Worm (Caenorhabditis elegans) whole organism, early embryonic: ENCODE results near the gene tyr-2.

Experiments
- B0310.2 ChIP-seq: sonication (generic microtip); optimal IDR thresholded peaks from 2 replicates; lab custom pipeline; 2016; ENCODE audit warnings: mild to moderate bottlenecking, missing genetic modification characterization, missing compliant biosample characterization
- F13C5.2 ChIP-seq: sonication (generic microtip); optimal IDR thresholded peaks from 2 replicates; lab custom pipeline; 2017; ENCODE audit warnings: mild to moderate bottlenecking, missing genetic modification characterization, inconsistent platforms, missing compliant biosample characterization
- aly-1 ChIP-seq: sonication (generic microtip); optimal IDR thresholded peaks from 2 replicates; lab custom pipeline; 2016; ENCODE audit warnings: missing genetic modification characterization, missing compliant biosample characterization
- ama-1 ChIP-seq: fragments of 150-350 bp; optimal IDR thresholded peaks from 2 replicates; lab custom pipeline; 2014
- ceh-13 ChIP-seq: fragments of 200-800 bp; sonication (Bioruptor generic); optimal IDR thresholded peaks from 2 replicates; lab custom pipeline; 2018; ENCODE audit warnings: mild to moderate bottlenecking, missing genetic modification characterization, missing compliant biosample characterization
- ceh-36 ChIP-seq: sonication (generic microtip); optimal IDR thresholded peaks from 2 replicates; lab custom pipeline; 2016; ENCODE audit warnings: missing genetic modification characterization, inconsistent platforms, missing compliant biosample characterization
- ets-7 ChIP-seq: sonication (generic microtip); optimal IDR thresholded peaks from 2 replicates; lab custom pipeline; 2016; ENCODE audit warnings: missing genotype, missing genetic modification characterization, missing compliant biosample characterization
- flt-1 ChIP-seq: fragments of 200-800 bp; sonication (Bioruptor generic); IDR thresholded peaks from 2 replicates; pipeline ENCODE4 v1.3.6; 2022; ENCODE audit warnings: missing genetic modification characterization, missing compliant biosample characterization
- hmbx-1 ChIP-seq: sonication (generic microtip); optimal IDR thresholded peaks from 2 replicates; lab custom pipeline; 2016; ENCODE audit warnings: mild to moderate bottlenecking, missing genetic modification characterization, missing compliant biosample characterization
- hmg-4 ChIP-seq: fragments of 200-800 bp; sonication (Bioruptor generic); optimal IDR thresholded peaks from 2 replicates; lab custom pipeline; 2018; ENCODE audit warnings: mild to moderate bottlenecking, missing genetic modification characterization, missing compliant biosample characterization
- hnd-1 ChIP-seq: sonication (generic microtip); optimal IDR thresholded peaks from 2 replicates; lab custom pipeline; 2016; ENCODE audit warnings: missing genetic modification characterization, missing compliant biosample characterization
- pes-1 ChIP-seq: fragments of 200-800 bp; sonication (Bioruptor generic); IDR thresholded peaks from 2 replicates; pipeline ENCODE4 v1.3.6; 2022; ENCODE audit warnings: missing genetic modification reagents, missing genetic modification characterization, missing compliant biosample characterization
- scrt-1 ChIP-seq: fragments of 200-800 bp; sonication (Bioruptor generic); IDR thresholded peaks from 2 replicates; pipeline ENCODE4 v1.3.6; 2022; ENCODE audit warnings: missing genetic modification characterization, missing compliant biosample characterization
- sea-1 ChIP-seq: fragments of 200-800 bp; sonication (Bioruptor generic); conservative IDR thresholded peaks from 2 replicates; pipeline ENCODE4 v1.3.6; 2022; ENCODE audit warnings: missing genetic modification characterization, missing compliant biosample characterization
- tbx-11 ChIP-seq: fragments of 200-800 bp; sonication (Bioruptor generic); IDR thresholded peaks from 2 replicates; pipeline ENCODE4 v1.3.6; 2022; ENCODE audit warnings: missing genetic modification characterization, missing compliant biosample characterization
- tbx-37 ChIP-seq: fragments of 200-800 bp; sonication (Bioruptor generic); conservative IDR thresholded peaks from 2 replicates; pipeline ENCODE4 v1.3.6; 2022; ENCODE audit warnings: missing genetic modification reagents, missing genetic modification characterization, missing compliant biosample characterization
- tra-4 ChIP-seq: sonication (generic microtip); optimal IDR thresholded peaks from 2 replicates; lab custom pipeline; 2017; ENCODE audit warnings: missing genetic modification characterization, missing compliant biosample characterization

The tyr-2 gene

ce11 chrIII:13743922-13744321 is at the start of gene tyr-2:
TSS of gene tyr-2 (plus strand) at chrIII:13744222.
- TF ChIP-seq hnd-1 (tag; lab: Kevin White, UChicago) (no peak), B0310.2 (no peak), tbx-37 (GFP tag; lab: Robert Waterston, UW) (no peak), hmg-4 (GFP tag; lab: Kevin White, UChicago) (no peak), ceh-36 (tag; lab: Kevin White, UChicago) (no peak), ama-1 (no peak), sea-1 (GFP tag; lab: Robert Waterston, UW) (no peak), ceh-13 (GFP tag; lab: Kevin White, UChicago) (no peak), pes-1 (no peak), ets-7 (tag; lab: Kevin White, UChicago) (no peak), aly-1 (no peak), hmbx-1 (tag; lab: Kevin White, UChicago) (no peak)

DNA sequence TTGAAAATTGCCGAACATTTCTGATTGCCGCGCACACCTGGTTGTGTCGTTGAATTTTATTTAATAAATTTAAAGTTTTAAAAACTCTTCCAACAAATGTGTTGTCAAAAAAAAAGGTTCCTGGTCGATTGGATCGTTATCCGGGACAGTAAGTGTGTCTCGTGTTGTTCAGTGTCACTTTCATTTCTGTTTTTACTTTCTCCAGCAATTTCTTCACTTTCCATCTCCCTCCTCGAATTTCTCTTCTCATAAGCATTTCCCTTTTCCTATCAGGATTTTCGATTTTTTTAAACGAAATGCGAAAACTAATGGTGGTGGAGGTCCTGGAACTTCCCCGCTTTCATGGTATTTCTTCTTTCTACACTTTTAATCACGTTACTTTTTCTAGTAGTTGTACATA is 48.4 kb upstream of the tyr-2 start:
- no peak for TF ChIP-seq tbx-11 (GFP tag; lab: Robert Waterston, UW)
- no peak for TF ChIP-seq scrt-1 (GFP tag; lab: Robert Waterston, UW)

ce11 chrIII:13697822-13698221 is 46.2 kb upstream of the tyr-2 start:
- TF ChIP-seq pes-1, result no peak
- no peak for TF ChIP-seq B0310.2
- TF ChIP-seq ceh-36 (tag; lab: Kevin White, UChicago), result no peak
- no peak for TF ChIP-seq hmbx-1 (tag; lab: Kevin White, UChicago)
- TF ChIP-seq tbx-11 (GFP tag; lab: Robert Waterston, UW), result no peak
- no peak for TF ChIP-seq hnd-1 (tag; lab: Kevin White, UChicago)
- TF ChIP-seq tra-4 (tag; lab: Kevin White, UChicago), result no peak

DNA sequence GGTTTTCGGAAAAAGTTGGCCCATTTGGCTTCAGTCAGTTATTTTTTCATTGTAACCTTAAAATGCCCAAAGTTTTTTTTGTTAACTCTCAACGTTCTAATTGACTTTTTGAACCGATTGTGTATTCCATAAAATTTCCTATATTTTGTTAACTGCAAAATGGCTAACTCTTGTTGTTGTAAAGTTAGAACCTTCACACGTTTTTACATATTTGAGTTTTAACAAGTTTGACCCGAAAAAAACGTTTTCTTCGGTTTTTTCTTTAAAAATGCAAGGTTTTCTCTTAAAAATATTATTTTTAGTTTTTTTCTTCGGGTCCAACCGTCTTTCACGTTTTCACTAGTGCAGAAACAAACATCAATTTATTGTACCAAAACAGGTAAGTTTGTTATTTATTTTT is 42.3 kb upstream of the tyr-2 start, which contains the start of gene lit-1:
Gene lit-1, plus strand, starts transcription at position 301 of the 400 bp plus-strand sequence.
- no peak for TF ChIP-seq sea-1 (GFP tag; lab: Robert Waterston, UW)
- no peak for TF ChIP-seq tbx-37 (GFP tag; lab: Robert Waterston, UW)
- no peak for TF ChIP-seq ceh-36 (tag; lab: Kevin White, UChicago)
- TF ChIP-seq ama-1, result no peak
- TF ChIP-seq flt-1, result no peak
- no peak for TF ChIP-seq hmbx-1 (tag; lab: Kevin White, UChicago)
- no peak for TF ChIP-seq B0310.2
- no peak for TF ChIP-seq ceh-13 (GFP tag; lab: Kevin White, UChicago)
- no peak for TF ChIP-seq ets-7 (tag; lab: Kevin White, UChicago)
- no peak for TF ChIP-seq scrt-1 (GFP tag; lab: Robert Waterston, UW)
- no peak for TF ChIP-seq F13C5.2 (tag; lab: Kevin White, UChicago)
- no peak for TF ChIP-seq tbx-11 (GFP tag; lab: Robert Waterston, UW)
- no peak for TF ChIP-seq pes-1

ce11 chrIII:13708415-13708814 is 35.6 kb upstream of the tyr-2 start:
- no peak for TF ChIP-seq ceh-36 (tag; lab: Kevin White, UChicago)
- TF ChIP-seq tra-4 (tag; lab: Kevin White, UChicago), result no peak
- TF ChIP-seq ets-7 (tag; lab: Kevin White, UChicago), result no peak
- no peak for TF ChIP-seq flt-1
- TF ChIP-seq hmbx-1 (tag; lab: Kevin White, UChicago), result no peak
- no peak for TF ChIP-seq aly-1

DNA sequence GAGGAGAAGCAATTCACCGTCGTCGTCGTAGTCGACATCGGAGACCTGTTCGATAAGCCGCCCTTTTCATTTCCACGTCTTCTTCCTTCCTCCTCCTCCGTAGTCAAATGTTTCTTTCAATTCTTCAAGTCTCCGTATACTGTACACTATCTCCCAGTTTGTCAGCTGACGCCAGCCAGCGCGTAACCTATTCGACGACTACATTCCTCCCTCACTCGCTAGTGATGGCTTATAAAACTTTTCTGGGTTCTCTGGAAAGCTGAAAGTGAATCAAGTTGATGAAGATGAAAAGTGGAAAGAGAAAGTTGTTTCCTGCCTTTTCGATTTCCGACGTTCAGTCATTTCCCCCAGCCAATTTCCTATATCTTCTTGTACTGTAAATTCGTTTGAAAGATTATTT is 34.9 kb upstream of the tyr-2 start:
- TF ChIP-seq ceh-13 (GFP tag; lab: Kevin White, UChicago) (no peak), hmg-4 (GFP tag; lab: Kevin White, UChicago) (no peak), pes-1 (no peak), B0310.2 (no peak)

ce11 chrIII:13710666-13711065 is 33.4 kb upstream of the tyr-2 start:
- TF ChIP-seq aly-1 (no peak), ceh-13 (GFP tag; lab: Kevin White, UChicago) (no peak), hmg-4 (GFP tag; lab: Kevin White, UChicago) (no peak), hnd-1 (tag; lab: Kevin White, UChicago) (no peak), pes-1 (no peak), ets-7 (tag; lab: Kevin White, UChicago) (no peak), hmbx-1 (tag; lab: Kevin White, UChicago) (no peak), F13C5.2 (tag; lab: Kevin White, UChicago) (no peak), ceh-36 (tag; lab: Kevin White, UChicago) (no peak), B0310.2 (no peak), ama-1 (no peak), tbx-11 (GFP tag; lab: Robert Waterston, UW) (no peak)

ce11 chrIII:13712854-13713293 is 31.1 kb upstream of the tyr-2 start:
- no peak for TF ChIP-seq tra-4 (tag; lab: Kevin White, UChicago)
- TF ChIP-seq pes-1, result no peak
- no peak for TF ChIP-seq ama-1
- no peak for TF ChIP-seq flt-1
- TF ChIP-seq ceh-36 (tag; lab: Kevin White, UChicago), result peak; percentile 16
- no peak for TF ChIP-seq sea-1 (GFP tag; lab: Robert Waterston, UW)
- TF ChIP-seq ets-7 (tag; lab: Kevin White, UChicago), result no peak
- no peak for TF ChIP-seq B0310.2
- no peak for TF ChIP-seq aly-1
- no peak for TF ChIP-seq scrt-1 (GFP tag; lab: Robert Waterston, UW)
- TF ChIP-seq F13C5.2 (tag; lab: Kevin White, UChicago), result peak; percentile 56
- no peak for TF ChIP-seq ceh-13 (GFP tag; lab: Kevin White, UChicago)
- no peak for TF ChIP-seq hnd-1 (tag; lab: Kevin White, UChicago)
- TF ChIP-seq hmbx-1 (tag; lab: Kevin White, UChicago), result no peak
- peak; percentile 68 for TF ChIP-seq hmg-4 (GFP tag; lab: Kevin White, UChicago)
- no peak for TF ChIP-seq tbx-37 (GFP tag; lab: Robert Waterston, UW)
- TF ChIP-seq tbx-11 (GFP tag; lab: Robert Waterston, UW), result no peak
